Fruit fly (Drosophila melanogaster) whole organism, embryonic: ENCODE data around the gene CG44001.
A peak's percentile ranks its signal among the peaks of the same experiment; 100 is the strongest.

Experiments used
- Asciz ChIP-seq: fragments of 200-800 bp; sonication (Bioruptor generic); optimal IDR thresholded peaks from 2 replicates; lab custom pipeline; 2017; ENCODE audit warnings: missing biosample characterization, mild to moderate bottlenecking, missing genetic modification characterization, missing genetic modification reagents
- B-H1 ChIP-seq: fragments of 200-800 bp; sonication (Bioruptor generic); IDR thresholded peaks from 3 replicates; pipeline ENCODE4 v1.3.6; 2022; ENCODE audit warnings: missing biosample characterization, missing genetic modification characterization
- CG10321 ChIP-seq: fragments of 200-800 bp; sonication (Bioruptor generic); IDR thresholded peaks from 2 replicates; pipeline ENCODE4 v1.3.6; 2022; ENCODE audit warnings: missing biosample characterization, missing genetic modification characterization
- CG12155 ChIP-seq: fragments of 200-800 bp; sonication (Bioruptor generic); optimal IDR thresholded peaks from 3 replicates; lab custom pipeline; 2016; ENCODE audit warnings: missing biosample characterization, missing genetic modification characterization
- CG13296 ChIP-seq: fragments of 200-800 bp; sonication (Bioruptor generic); optimal IDR thresholded peaks from 3 replicates; lab custom pipeline; 2018; ENCODE audit warnings: missing biosample characterization, mild to moderate bottlenecking, missing genetic modification characterization
- CG13775 ChIP-seq: fragments of 200-800 bp; sonication (Bioruptor generic); optimal IDR thresholded peaks from 3 replicates; lab custom pipeline; 2017; ENCODE audit warnings: missing biosample characterization, mild to moderate bottlenecking, missing genetic modification characterization
- CG1602 ChIP-seq: fragments of 200-800 bp; sonication (Bioruptor generic); optimal IDR thresholded peaks from 3 replicates; lab custom pipeline; 2016; ENCODE audit warnings: missing biosample characterization, missing genetic modification characterization
- CG16863 ChIP-seq: fragments of 200-800 bp; sonication (Bioruptor generic); optimal IDR thresholded peaks from 3 replicates; lab custom pipeline; 2016; ENCODE audit warnings: missing biosample characterization, missing genetic modification characterization
- CG17328 ChIP-seq: fragments of 200-800 bp; sonication (Bioruptor generic); IDR thresholded peaks from 2 replicates; pipeline ENCODE4 v1.3.6; 2022; ENCODE audit warnings: missing biosample characterization, missing genetic modification characterization
- CG18476 ChIP-seq: fragments of 200-800 bp; sonication (Bioruptor generic); optimal IDR thresholded peaks from 2 replicates; lab custom pipeline; 2016; ENCODE audit warnings: missing biosample characterization, mild to moderate bottlenecking, missing genetic modification characterization
- CG18599 ChIP-seq: fragments of 200-800 bp; sonication (Bioruptor generic); optimal IDR thresholded peaks from 3 replicates; lab custom pipeline; 2017; ENCODE audit warnings: missing biosample characterization, missing genetic modification characterization, mild to moderate bottlenecking, moderate library complexity, missing genetic modification reagents
- CG18764 ChIP-seq: fragments of 200-800 bp; sonication (Bioruptor generic); optimal IDR thresholded peaks from 3 replicates; lab custom pipeline; 2016; ENCODE audit warnings: missing biosample characterization, missing genetic modification characterization
- CG30431 ChIP-seq: fragments of 200-800 bp; sonication (Bioruptor generic); optimal IDR thresholded peaks from 2 replicates; lab custom pipeline; 2017; ENCODE audit warnings: missing biosample characterization, missing genetic modification characterization
- CG33213 ChIP-seq: fragments of 200-800 bp; sonication (Bioruptor generic); optimal IDR thresholded peaks from 3 replicates; lab custom pipeline; 2016; ENCODE audit warnings: missing biosample characterization, missing genetic modification characterization
- CG4328 ChIP-seq: fragments of 200-800 bp; sonication (Bioruptor generic); optimal IDR thresholded peaks from 3 replicates; lab custom pipeline; 2017; ENCODE audit warnings: missing biosample characterization, missing genetic modification reagents, missing genetic modification characterization
- CG4360 ChIP-seq: fragments of 200-800 bp; sonication (Bioruptor generic); IDR thresholded peaks from 2 replicates; pipeline ENCODE4 v1.3.6; 2022; ENCODE audit warnings: missing biosample characterization, missing genetic modification characterization
- CG5180 ChIP-seq: fragments of 200-800 bp; sonication (Bioruptor generic); optimal IDR thresholded peaks from 3 replicates; lab custom pipeline; 2017; ENCODE audit warnings: missing biosample characterization, missing genetic modification characterization, mild to moderate bottlenecking, moderate library complexity, missing genetic modification reagents
- CG6272 ChIP-seq: fragments of 200-800 bp; sonication (Bioruptor generic); IDR thresholded peaks from 2 replicates; pipeline ENCODE4 v1.3.6; 2022; ENCODE audit warnings: missing biosample characterization, missing genetic modification characterization
- CG7556 ChIP-seq: fragments of 200-800 bp; sonication (Bioruptor generic); optimal IDR thresholded peaks from 2 replicates; lab custom pipeline; 2017; ENCODE audit warnings: missing biosample characterization, mild to moderate bottlenecking, missing genetic modification characterization
- CG9215 ChIP-seq: fragments of 200-800 bp; sonication (Bioruptor generic); IDR thresholded peaks from 2 replicates; pipeline ENCODE4 v1.3.6; 2022; ENCODE audit warnings: missing biosample characterization, missing genetic modification characterization
- Chrac-16 ChIP-seq: fragments of 200-800 bp; sonication (Bioruptor generic); optimal IDR thresholded peaks from 3 replicates; lab custom pipeline; 2016; ENCODE audit warnings: missing biosample characterization, missing genetic modification characterization
- Dfd ChIP-seq, 2 experiments: fragments of >200 bp; optimal IDR thresholded peaks; 2 replicates each; lab custom pipeline; 2017; ENCODE audit warnings: missing biosample characterization in 2 of 2, missing genetic modification characterization in 2 of 2
- E2f2 ChIP-seq: fragments of 200-800 bp; sonication (Bioruptor generic); IDR thresholded peaks from 2 replicates; pipeline ENCODE4 v1.3.6; 2022; ENCODE audit warnings: missing biosample characterization, missing genetic modification characterization
- Gug ChIP-seq: fragments of 200-800 bp; sonication (Bioruptor generic); IDR thresholded peaks from 4 replicates; pipeline ENCODE4 v1.3.6; 2022; ENCODE audit warnings: missing biosample characterization, missing genetic modification characterization
- H2.0 ChIP-seq: fragments of 200-800 bp; sonication (Bioruptor generic); IDR thresholded peaks from 2 replicates; pipeline ENCODE4 v1.3.6; 2022; ENCODE audit warnings: missing biosample characterization, missing genetic modification characterization
- MTF-1 ChIP-seq: fragments of 200-800 bp; sonication (Bioruptor generic); optimal IDR thresholded peaks from 2 replicates; lab custom pipeline; 2018; ENCODE audit warnings: missing biosample characterization, mild to moderate bottlenecking, missing genetic modification characterization, borderline replicate concordance
- Mrtf ChIP-seq: fragments of 200-800 bp; sonication (Bioruptor generic); IDR thresholded peaks from 3 replicates; pipeline ENCODE4 v1.3.6; 2022; ENCODE audit warnings: missing biosample characterization, missing genetic modification characterization
- Neu2 ChIP-seq: fragments of 200-800 bp; sonication (Bioruptor generic); optimal IDR thresholded peaks from 3 replicates; lab custom pipeline; 2016; ENCODE audit warnings: missing biosample characterization, missing genetic modification characterization, borderline replicate concordance
- Stat92E ChIP-seq, 3 experiments: fragments of >200 bp in 2 of 3; fragments of 200-800 bp in 1 of 3; sonication (Bioruptor generic) in 1 of 3; optimal IDR thresholded peaks; 2 replicates each; lab custom pipeline; 2017 to 2019; ENCODE audit warnings: missing biosample characterization in 3 of 3, missing genetic modification characterization in 3 of 3, mild to moderate bottlenecking in 1 of 3, moderate library complexity in 1 of 3
- TFAM ChIP-seq: fragments of 200-800 bp; sonication (Bioruptor generic); optimal IDR thresholded peaks from 2 replicates; lab custom pipeline; 2017; ENCODE audit warnings: missing biosample characterization, missing genetic modification characterization, inconsistent platforms
- ara ChIP-seq: fragments of 200-800 bp; sonication (Bioruptor generic); IDR thresholded peaks from 2 replicates; pipeline ENCODE4 v1.3.6; 2022; ENCODE audit warnings: missing biosample characterization, missing genetic modification characterization
- bcd ChIP-seq: fragments of 200-800 bp; sonication (Bioruptor generic); optimal IDR thresholded peaks from 2 replicates; lab custom pipeline; 2017; ENCODE audit warnings: missing biosample characterization, mild to moderate bottlenecking, missing genetic modification characterization
- cg ChIP-seq: fragments of 200-800 bp; sonication (Bioruptor generic); optimal IDR thresholded peaks from 3 replicates; lab custom pipeline; 2019; ENCODE audit warnings: missing biosample characterization, mild to moderate bottlenecking, missing genetic modification characterization, moderate library complexity
- cwo ChIP-seq: fragments of 200-800 bp; sonication (Bioruptor generic); optimal IDR thresholded peaks from 3 replicates; lab custom pipeline; 2017; ENCODE audit warnings: missing biosample characterization, missing genetic modification characterization, mild to moderate bottlenecking, moderate library complexity, missing genetic modification reagents
- dan ChIP-seq: fragments of 200-800 bp; sonication (Bioruptor generic); IDR thresholded peaks from 2 replicates; pipeline ENCODE4 v1.3.6; 2022; ENCODE audit warnings: missing biosample characterization, missing genetic modification characterization
- emc ChIP-seq: fragments of 200-800 bp; sonication (Bioruptor generic); optimal IDR thresholded peaks from 2 replicates; lab custom pipeline; 2016; ENCODE audit warnings: missing biosample characterization, missing genetic modification characterization
- fu2 ChIP-seq: fragments of 200-800 bp; sonication (Bioruptor generic); optimal IDR thresholded peaks from 2 replicates; lab custom pipeline; 2016; ENCODE audit warnings: missing biosample characterization, missing genetic modification characterization
- hb ChIP-seq: fragments of 200-800 bp; sonication (Bioruptor generic); IDR thresholded peaks from 3 replicates; pipeline ENCODE4 v1.3.6; 2022; ENCODE audit warnings: missing biosample characterization, missing genetic modification characterization; ENCODE audit not compliant: partially characterized antibody
- ind ChIP-seq: fragments of 200-800 bp; sonication (Bioruptor generic); optimal IDR thresholded peaks from 3 replicates; lab custom pipeline; 2016; ENCODE audit warnings: missing biosample characterization, missing genetic modification characterization
- kah ChIP-seq: fragments of 200-800 bp; sonication (Bioruptor generic); optimal IDR thresholded peaks from 2 replicates; lab custom pipeline; 2018; ENCODE audit warnings: missing biosample characterization, mild to moderate bottlenecking, missing genetic modification characterization
- otp ChIP-seq: fragments of 200-800 bp; sonication (Bioruptor generic); IDR thresholded peaks from 3 replicates; pipeline ENCODE4, ENCODE4 v1.3.6; 2022; ENCODE audit warnings: missing biosample characterization, missing genetic modification characterization
- pzg ChIP-seq: fragments of 200-800 bp; sonication (Bioruptor generic); optimal IDR thresholded peaks from 3 replicates; lab custom pipeline; 2018; ENCODE audit warnings: missing biosample characterization, mild to moderate bottlenecking, missing genetic modification characterization, moderate library complexity
- row ChIP-seq: fragments of 200-800 bp; sonication (Bioruptor generic); IDR thresholded peaks from 3 replicates; pipeline ENCODE4 v1.3.6; 2022; ENCODE audit warnings: missing biosample characterization, missing genetic modification characterization
- salm ChIP-seq: fragments of 200-800 bp; sonication (Bioruptor generic); optimal IDR thresholded peaks from 2 replicates; lab custom pipeline; 2018; ENCODE audit warnings: missing biosample characterization, mild to moderate bottlenecking, missing genetic modification characterization
- sc ChIP-seq, 3 experiments: fragments of >200 bp in 2 of 3; fragments of 200-800 bp in 1 of 3; sonication (Bioruptor generic) in 1 of 3; optimal IDR thresholded peaks; 2 replicates in 2 of 3; 3 replicates in 1 of 3; lab custom pipeline; 2017; ENCODE audit warnings: mild to moderate bottlenecking in 1 of 3, missing biosample characterization in 1 of 3, missing genetic modification characterization in 1 of 3, missing genetic modification reagents in 1 of 3
- slp2 ChIP-seq: fragments of 200-800 bp; sonication (Bioruptor generic); optimal IDR thresholded peaks from 2 replicates; lab custom pipeline; 2016; ENCODE audit warnings: missing biosample characterization, missing genetic modification characterization
- stc ChIP-seq: fragments of 200-800 bp; sonication (Bioruptor generic); IDR thresholded peaks from 2 replicates; pipeline ENCODE4 v1.3.6; 2022; ENCODE audit warnings: missing biosample characterization, missing genetic modification characterization
- tio ChIP-seq: fragments of 200-800 bp; sonication (Bioruptor generic); optimal IDR thresholded peaks from 2 replicates; lab custom pipeline; 2017; ENCODE audit warnings: missing biosample characterization, missing genetic modification characterization, inconsistent platforms

CG44001 gene

DNA sequence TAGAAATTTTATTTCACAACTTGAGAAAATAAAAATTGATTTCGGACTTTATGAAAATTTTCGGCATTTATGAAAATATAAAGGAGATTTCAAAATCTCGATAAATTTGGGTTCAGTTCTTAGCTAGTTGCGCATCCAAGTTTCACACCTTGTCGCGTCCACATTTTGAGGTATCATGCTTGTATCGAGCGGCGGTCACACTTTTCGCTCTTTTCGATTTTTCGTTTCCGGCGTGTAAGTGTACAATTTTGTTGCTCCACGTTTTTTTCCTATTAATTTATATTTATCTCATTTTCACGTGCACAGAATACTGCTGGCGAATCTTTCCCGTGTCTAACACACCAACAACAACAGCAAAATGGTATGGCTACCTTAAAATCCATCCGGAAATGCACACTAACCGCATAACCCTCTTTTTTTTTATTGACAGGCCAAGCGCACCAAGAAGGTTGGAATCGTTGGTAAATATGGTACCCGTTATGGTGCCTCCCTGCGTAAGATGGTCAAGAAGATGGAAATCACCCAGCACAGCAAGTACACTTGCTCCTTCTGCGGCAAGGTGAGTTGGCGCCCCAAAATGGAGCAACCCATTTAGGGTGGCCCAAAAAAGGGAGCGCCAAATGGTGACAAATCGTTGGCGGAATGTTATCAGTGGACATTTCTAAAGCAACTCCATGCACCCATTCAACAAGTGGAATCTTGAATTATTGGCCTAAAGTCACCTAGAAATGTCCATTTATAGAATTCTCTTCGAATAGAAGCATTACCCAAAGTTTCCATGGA is 27.9 kb downstream of the CG44001 start, which contains the start of gene RpL37A (continued):
- peak; percentile 25 for TF ChIP-seq Chrac-16 (GFP tag; lab: Kevin White, UChicago)
- TF ChIP-seq cg (GFP tag; lab: Kevin White, UChicago) = no peak
- peak; percentile 86 for TF ChIP-seq emc (GFP tag; lab: Kevin White, UChicago)
- peak; percentile 54 for TF ChIP-seq cwo (GFP tag; lab: Kevin White, UChicago)
- no peak for TF ChIP-seq CG4360
- no peak for TF ChIP-seq hb (GFP tag; lab: Robert Waterston, UW)
- peak; percentile 88 for TF ChIP-seq CG18599 (GFP tag; lab: Kevin White, UChicago)
- peak; percentile 86 for TF ChIP-seq CG4328 (GFP tag; lab: Kevin White, UChicago)
- peak; percentile 62 for TF ChIP-seq fu2
- TF ChIP-seq CG6272 = no peak
- TF ChIP-seq pzg (GFP tag; lab: Kevin White, UChicago) = peak; percentile 94
- TF ChIP-seq CG13775 (GFP tag; lab: Kevin White, UChicago) = peak; percentile 90
- peak; percentile 68 for TF ChIP-seq TFAM (GFP tag; lab: Kevin White, UChicago)
- peak; percentile 17 for TF ChIP-seq Neu2 (GFP tag; lab: Kevin White, UChicago)
- TF ChIP-seq tio (GFP tag; lab: Kevin White, UChicago) = peak; percentile 28
- TF ChIP-seq Gug (GFP tag; lab: Robert Waterston, UW) = no peak
- peak; percentile 90 for TF ChIP-seq bcd (GFP tag; lab: Kevin White, UChicago)
- peak; percentile 89 for TF ChIP-seq CG13296 (GFP tag; lab: Kevin White, UChicago)
- TF ChIP-seq Asciz = peak; percentile 80
- TF ChIP-seq CG18764 (GFP tag; lab: Kevin White, UChicago) = peak; percentile 78
- peak; percentile 58; the same call in 1 of the 2 replicates for TF ChIP-seq H2.0 (GFP tag; lab: Robert Waterston, UW)
- TF ChIP-seq CG30431 (GFP tag; lab: Kevin White, UChicago) = peak; percentile 63
- peak; percentile 62 for TF ChIP-seq CG16863 (GFP tag; lab: Kevin White, UChicago)
- peak; percentile 77 for TF ChIP-seq CG17328 (GFP tag; lab: Robert Waterston, UW)
- peak; percentile 94 for TF ChIP-seq MTF-1 (GFP tag; lab: Kevin White, UChicago)
- peak; percentile 64 for TF ChIP-seq row (GFP tag; lab: Robert Waterston, UW)
- TF ChIP-seq ind (GFP tag; lab: Kevin White, UChicago) = peak; percentile 41
- TF ChIP-seq CG12155 = peak; percentile 63
- TF ChIP-seq Mrtf (GFP tag; lab: Robert Waterston, UW) = peak; percentile 30; the same call in 1 of the 3 replicates
- TF ChIP-seq sc (optimal IDR thresholded peaks at IDR 0.05; lab: Kevin White, UChicago) = no peak
- TF ChIP-seq sc (GFP tag; optimal IDR thresholded peaks at IDR 0.05; lab: Kevin White, UChicago) = peak; percentile 50
- no peak for TF ChIP-seq dan (GFP tag; lab: Robert Waterston, UW)
- peak in 1 of 3 experiments; percentile 63 for TF ChIP-seq Stat92E (GFP tag; optimal IDR thresholded peaks at IDR 0.05; lab: Kevin White, UChicago)
- TF ChIP-seq otp (GFP tag; lab: Robert Waterston, UW) = peak; percentile 86
- TF ChIP-seq CG9215 (GFP tag; lab: Robert Waterston, UW) = no peak
- peak; percentile 71 for TF ChIP-seq CG5180 (GFP tag; lab: Kevin White, UChicago)
- TF ChIP-seq CG10321 (GFP tag; lab: Robert Waterston, UW) = peak; percentile 58; the same call in 1 of the 2 replicates
- peak; percentile 78 for TF ChIP-seq E2f2 (GFP tag; lab: Robert Waterston, UW)
- TF ChIP-seq Dfd (GFP tag; optimal IDR thresholded peaks at IDR 0.05; lab: Kevin White, UChicago) = no peak
- peak; percentile 74 for TF ChIP-seq salm (tag; lab: Kevin White, UChicago)
- TF ChIP-seq slp2 (GFP tag; lab: Kevin White, UChicago) = peak; percentile 83
- TF ChIP-seq CG1602 (GFP tag; lab: Kevin White, UChicago) = no peak
- TF ChIP-seq ara (GFP tag; lab: Robert Waterston, UW) = peak; percentile 73
- TF ChIP-seq CG33213 (GFP tag; lab: Kevin White, UChicago) = peak; percentile 96
- peak; percentile 63 for TF ChIP-seq CG18476 (GFP tag; lab: Kevin White, UChicago)
- TF ChIP-seq kah (GFP tag; lab: Kevin White, UChicago) = peak; percentile 76
- peak; percentile 54; the same call in 1 of the 3 replicates for TF ChIP-seq B-H1 (GFP tag; lab: Robert Waterston, UW)
- TF ChIP-seq CG7556 = peak; percentile 60
- TF ChIP-seq stc (GFP tag; lab: Robert Waterston, UW) = peak; percentile 78
